Fruit fly (Drosophila melanogaster) whole organism, prepupa: ENCODE measurements around the gene CG11382.

ENCODE experiments used
- CG10669 ChIP-seq: fragments of 200-800 bp; sonication (Bioruptor generic); optimal IDR thresholded peaks from 3 replicates; lab custom pipeline; 2018; ENCODE audit warnings: missing biosample characterization, mild to moderate bottlenecking, missing genetic modification characterization, moderate library complexity
- CG11294 ChIP-seq: fragments of 200-800 bp; sonication (Bioruptor generic); IDR thresholded peaks from 2 replicates; pipeline ENCODE4 v1.3.6; 2022; ENCODE audit warnings: missing biosample characterization, missing genetic modification characterization
- CG15336 ChIP-seq: fragments of 200-800 bp; sonication (Bioruptor generic); IDR thresholded peaks from 2 replicates; pipeline ENCODE4 v1.3.6; 2022; ENCODE audit warnings: missing biosample characterization, missing genetic modification characterization
- CG3032 ChIP-seq: fragments of 200-800 bp; optimal IDR thresholded peaks from 2 replicates; lab custom pipeline; 2019; ENCODE audit warnings: missing biosample characterization, mild to moderate bottlenecking, missing genetic modification characterization, moderate library complexity
- CG31627 ChIP-seq: fragments of 200-800 bp; sonication (Bioruptor generic); optimal IDR thresholded peaks from 3 replicates; lab custom pipeline; 2016; ENCODE audit warnings: missing biosample characterization, missing genetic modification characterization
- CG32006 ChIP-seq: fragments of 200-800 bp; sonication (Bioruptor generic); optimal IDR thresholded peaks from 3 replicates; lab custom pipeline; 2017; ENCODE audit warnings: missing biosample characterization, mild to moderate bottlenecking, missing genetic modification characterization
- CG3919 ChIP-seq: fragments of 200-800 bp; sonication (Bioruptor generic); optimal IDR thresholded peaks from 3 replicates; lab custom pipeline; 2016; ENCODE audit warnings: missing biosample characterization, missing genetic modification characterization
- CG4318 ChIP-seq: fragments of 200-800 bp; sonication (Bioruptor generic); optimal IDR thresholded peaks from 3 replicates; lab custom pipeline; 2017; ENCODE audit warnings: missing biosample characterization, mild to moderate bottlenecking, missing genetic modification characterization
- CG6163 ChIP-seq: fragments of 200-800 bp; sonication (Bioruptor generic); IDR thresholded peaks from 3 replicates; pipeline ENCODE4 v1.3.6; 2022; ENCODE audit warnings: missing biosample characterization, missing genetic modification characterization
- CG6276 ChIP-seq: fragments of 200-800 bp; sonication (Bioruptor generic); optimal IDR thresholded peaks from 2 replicates; lab custom pipeline; 2017; ENCODE audit warnings: missing biosample characterization, mild to moderate bottlenecking, missing genetic modification characterization
- CG6792 ChIP-seq: fragments of 200-800 bp; sonication (Bioruptor generic); optimal IDR thresholded peaks from 3 replicates; lab custom pipeline; 2016; ENCODE audit warnings: missing biosample characterization, missing genetic modification characterization
- CG8119 ChIP-seq: fragments of 200-800 bp; sonication (Bioruptor generic); IDR thresholded peaks from 3 replicates; pipeline ENCODE4 v1.3.6; 2022; ENCODE audit warnings: missing biosample characterization, missing genetic modification characterization
- Eip78C ChIP-seq: fragments of 200-800 bp; sonication (Bioruptor generic); peaks from one replicate; lab custom pipeline; 2016; ENCODE audit warnings: missing biosample characterization, missing genetic modification characterization
- Eip93F ChIP-seq: fragments of 200-800 bp; sonication (Bioruptor generic); optimal IDR thresholded peaks from 2 replicates; lab custom pipeline; 2016; ENCODE audit warnings: missing biosample characterization, mild to moderate bottlenecking, missing genetic modification characterization
- Ets21C ChIP-seq: fragments of 200-800 bp; sonication (Bioruptor generic); optimal IDR thresholded peaks from 3 replicates; lab custom pipeline; 2016; ENCODE audit warnings: missing biosample characterization, missing genetic modification characterization
- Hr38 ChIP-seq: sonication (Bioruptor generic); optimal IDR thresholded peaks from 2 replicates; lab custom pipeline; 2016; ENCODE audit warnings: missing biosample characterization, missing genetic modification characterization
- Hr39 ChIP-seq: fragments of 200-800 bp; sonication (Bioruptor generic); optimal IDR thresholded peaks from 2 replicates; lab custom pipeline; 2016; ENCODE audit warnings: missing biosample characterization, missing genetic modification characterization
- Hr4 ChIP-seq: fragments of 200-800 bp; sonication (Bioruptor generic); optimal IDR thresholded peaks from 3 replicates; lab custom pipeline; 2016; ENCODE audit warnings: missing biosample characterization, missing genetic modification characterization
- Met ChIP-seq: fragments of 200-800 bp; sonication (Bioruptor generic); optimal IDR thresholded peaks from 3 replicates; lab custom pipeline; 2016; ENCODE audit warnings: missing biosample characterization, missing genetic modification characterization
- OdsH ChIP-seq: fragments of 200-800 bp; sonication (Bioruptor generic); optimal IDR thresholded peaks from 3 replicates; lab custom pipeline; 2016; ENCODE audit warnings: missing biosample characterization, missing genetic modification characterization
- Smox ChIP-seq: fragments of 200-800 bp; sonication (Bioruptor generic); optimal IDR thresholded peaks from 3 replicates; lab custom pipeline; 2016; ENCODE audit warnings: missing biosample characterization, missing genetic modification characterization
- Sox14 ChIP-seq: fragments of 200-800 bp; sonication (Bioruptor generic); optimal IDR thresholded peaks from 3 replicates; lab custom pipeline; 2016; ENCODE audit warnings: missing biosample characterization, missing genetic modification characterization
- Sox15 ChIP-seq: fragments of 200-800 bp; sonication (Bioruptor generic); optimal IDR thresholded peaks from 3 replicates; lab custom pipeline; 2016; ENCODE audit warnings: missing biosample characterization, missing genetic modification characterization
- achi ChIP-seq: fragments of 200-800 bp; sonication (Bioruptor generic); optimal IDR thresholded peaks from 3 replicates; lab custom pipeline; 2016; ENCODE audit warnings: missing biosample characterization, missing genetic modification characterization
- acj6 ChIP-seq: fragments of 200-800 bp; sonication (Bioruptor generic); optimal IDR thresholded peaks from 3 replicates; lab custom pipeline; 2016; ENCODE audit warnings: missing biosample characterization, missing genetic modification characterization
- cyc ChIP-seq: fragments of 200-800 bp; sonication (Bioruptor generic); optimal IDR thresholded peaks from 3 replicates; lab custom pipeline; 2016; ENCODE audit warnings: missing biosample characterization, missing genetic modification characterization
- dac ChIP-seq: fragments of 200-800 bp; sonication (Bioruptor generic); optimal IDR thresholded peaks from 2 replicates; lab custom pipeline; 2017; ENCODE audit warnings: missing biosample characterization, mild to moderate bottlenecking, missing genetic modification characterization
- dsx ChIP-seq: fragments of 200-800 bp; optimal IDR thresholded peaks from 3 replicates; lab custom pipeline; 2019; ENCODE audit warnings: missing biosample characterization, mild to moderate bottlenecking, missing genetic modification characterization, moderate library complexity; ENCODE audit not compliant: poor library complexity, severe bottlenecking
- eg ChIP-seq: fragments of 200-800 bp; sonication (Bioruptor generic); IDR thresholded peaks from 3 replicates; pipeline ENCODE4 v1.3.6; 2022; ENCODE audit warnings: missing biosample characterization, missing genetic modification characterization
- fd59A ChIP-seq: fragments of 200-800 bp; sonication (Bioruptor generic); optimal IDR thresholded peaks from 2 replicates; lab custom pipeline; 2017; ENCODE audit warnings: missing biosample characterization, mild to moderate bottlenecking, missing genetic modification characterization, missing genetic modification reagents
- fd85E ChIP-seq: fragments of 200-800 bp; sonication (Bioruptor generic); optimal IDR thresholded peaks from 3 replicates; lab custom pipeline; 2016; ENCODE audit warnings: missing biosample characterization, missing genetic modification characterization
- fkh ChIP-seq: fragments of 200-800 bp; sonication (Bioruptor generic); optimal IDR thresholded peaks from 3 replicates; lab custom pipeline; 2017; ENCODE audit warnings: missing biosample characterization, mild to moderate bottlenecking, missing genetic modification characterization, moderate library complexity
- pdm3 ChIP-seq: fragments of 200-800 bp; sonication (Bioruptor generic); optimal IDR thresholded peaks from 3 replicates; lab custom pipeline; 2016; ENCODE audit warnings: missing biosample characterization, missing genetic modification characterization
- salr ChIP-seq, 2 experiments: fragments of 200-800 bp; sonication (Bioruptor generic); optimal IDR thresholded peaks; 3 replicates each; lab custom pipeline; 2016 to 2018; ENCODE audit warnings: missing biosample characterization in 2 of 2, missing genetic modification characterization in 2 of 2, mild to moderate bottlenecking in 1 of 2
- spab ChIP-seq: fragments of 200-800 bp; sonication (Bioruptor generic); optimal IDR thresholded peaks from 2 replicates; lab custom pipeline; 2017; ENCODE audit warnings: missing biosample characterization, mild to moderate bottlenecking, missing genetic modification characterization, missing genetic modification reagents
- svp ChIP-seq: fragments of 200-800 bp; sonication (Bioruptor generic); peaks from one replicate; lab custom pipeline; 2016; ENCODE audit warnings: missing biosample characterization, missing genetic modification characterization
- topi ChIP-seq: fragments of 200-800 bp; sonication (Bioruptor generic); optimal IDR thresholded peaks from 3 replicates; lab custom pipeline; 2016; ENCODE audit warnings: missing biosample characterization, missing genetic modification characterization
- vri ChIP-seq: fragments of 200-800 bp; sonication (Bioruptor generic); optimal IDR thresholded peaks from 3 replicates; lab custom pipeline; 2016; ENCODE audit warnings: missing biosample characterization, mild to moderate bottlenecking, missing genetic modification characterization

CG11382 gene

DNA sequence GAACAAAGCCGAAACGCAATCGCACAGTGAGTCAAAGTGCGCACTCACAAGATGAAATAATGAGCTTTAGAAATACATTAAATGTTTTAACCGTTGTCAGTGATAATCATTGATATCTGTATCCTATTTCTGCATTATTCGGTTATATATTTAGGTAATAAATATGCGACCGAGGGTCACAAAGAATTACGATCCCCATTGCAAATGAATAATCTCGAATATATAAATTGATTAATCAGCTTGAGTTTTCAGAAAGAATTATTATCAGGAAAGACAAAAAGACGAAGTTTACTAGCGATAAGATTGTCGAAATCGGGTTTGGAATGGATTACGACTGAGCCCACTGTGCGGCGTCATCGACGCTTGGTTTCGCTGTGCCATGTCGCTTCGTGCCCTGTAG lies 38.8 kb upstream of the CG11382 start (continued):
- TF ChIP-seq pdm3, result peak; percentile 58
- no peak for TF ChIP-seq fd85E (GFP tag; lab: Kevin White, UChicago)
- TF ChIP-seq Hr39 (GFP tag; lab: Kevin White, UChicago), result peak; percentile 50
- TF ChIP-seq salr (GFP tag; optimal IDR thresholded peaks at IDR 0.05; lab: Kevin White, UChicago), result peak in 1 of 2 experiments; percentile 19
- TF ChIP-seq CG11294, result no peak
- TF ChIP-seq spab, result peak; percentile 50
- TF ChIP-seq CG3032, result peak; percentile 40
- peak; percentile 37 for TF ChIP-seq Eip93F
- TF ChIP-seq Smox, result peak; percentile 59
- no peak for TF ChIP-seq CG6163 (GFP tag; lab: Robert Waterston, UW)
- TF ChIP-seq fd59A (GFP tag; lab: Kevin White, UChicago), result no peak
- TF ChIP-seq CG8119 (GFP tag; lab: Robert Waterston, UW), result 0 out of 3 replicates have a peak, but pooled peaks have one; percentile 27
- TF ChIP-seq acj6 (GFP tag; lab: Kevin White, UChicago), result peak; percentile 47

DNA sequence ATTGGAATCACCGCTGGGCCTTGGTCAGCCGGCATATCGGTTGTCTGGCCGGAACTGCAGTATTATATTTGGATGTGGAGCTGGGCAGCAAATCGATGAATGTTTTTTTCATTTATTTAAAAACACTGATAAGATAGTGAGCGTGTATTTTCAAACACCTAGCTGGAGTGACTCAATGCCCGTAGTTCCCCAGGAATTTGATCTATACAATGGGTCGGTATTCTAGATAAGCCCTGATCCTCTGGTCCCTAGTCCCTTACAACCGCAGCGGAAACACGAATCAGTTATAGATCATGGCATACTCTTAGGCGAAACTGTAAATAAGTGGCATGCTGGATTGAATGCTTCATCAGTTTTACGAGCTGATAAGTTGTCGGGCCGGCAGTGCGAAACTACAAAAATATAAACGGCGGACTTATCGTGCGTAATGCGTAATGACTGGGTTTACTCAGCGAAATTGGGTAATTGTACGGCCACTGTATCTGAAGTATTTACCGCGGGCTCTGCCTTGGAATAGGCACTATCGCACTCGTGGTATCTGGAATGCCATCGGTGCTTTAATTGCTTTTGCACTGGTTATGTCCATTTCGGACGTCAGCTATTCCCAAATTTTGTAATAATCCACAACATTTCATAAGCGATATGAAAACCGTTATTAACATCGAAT lies 36.9 kb upstream of the CG11382 start:
- TF ChIP-seq vri (GFP tag; lab: Kevin White, UChicago) (peak; percentile 58), CG31627 (no peak), fkh (GFP tag; lab: Kevin White, UChicago) (peak; percentile 19), svp (GFP tag; lab: Kevin White, UChicago) (peak; percentile 44), Eip78C (GFP tag; lab: Kevin White, UChicago) (peak; percentile 36)
- TF ChIP-seq, all 60 proteins: peak for 4

- TF ChIP-seq dac (GFP tag; lab: Kevin White, UChicago) (no peak), CG11294 (no peak), Sox15 (no peak), cyc (GFP tag; lab: Kevin White, UChicago) (no peak), Eip78C (GFP tag; lab: Kevin White, UChicago) (no peak), achi (GFP tag; lab: Kevin White, UChicago) (no peak), Smox (no peak), CG6792 (GFP tag; lab: Kevin White, UChicago) (no peak), Sox14 (GFP tag; lab: Kevin White, UChicago) (no peak), pdm3 (no peak), Met (no peak), spab (no peak), Hr38 (GFP tag; lab: Kevin White, UChicago) (no peak), CG10669 (GFP tag; lab: Kevin White, UChicago) (no peak), dsx (GFP tag; lab: Kevin White, UChicago) (no peak), Ets21C (GFP tag; lab: Kevin White, UChicago) (no peak), CG3032 (no peak), CG3919 (no peak)
These were observed 36.2 kb upstream of the CG11382 start for dm6 chrX:1173564-1173963.

DNA sequence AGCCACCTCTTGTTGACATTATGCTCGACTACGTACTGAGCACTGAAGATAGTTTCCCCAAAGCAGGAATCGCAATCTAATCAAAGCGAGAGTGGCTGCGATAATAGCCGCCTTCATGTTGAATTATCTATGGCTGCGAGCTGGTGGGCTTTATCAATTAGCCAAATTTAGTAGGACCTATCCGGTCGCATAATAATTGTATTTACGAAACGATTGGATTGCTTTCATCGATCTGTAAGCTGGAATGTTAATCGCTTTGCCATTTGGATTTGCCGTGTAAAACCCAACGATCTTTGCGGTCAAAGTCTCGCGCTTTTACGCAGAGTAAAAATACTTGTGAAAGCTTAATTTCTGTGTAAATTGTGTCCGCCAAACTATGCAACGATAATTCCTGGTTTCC lies 33.8 kb upstream of the CG11382 start, which contains the start of gene CG11384:
TSS of gene CG11384 (minus strand) at position 43 of the 400 bp plus-strand sequence.
- peak; percentile 4 for TF ChIP-seq svp (GFP tag; lab: Kevin White, UChicago)
- TF ChIP-seq Ets21C (GFP tag; lab: Kevin White, UChicago), result no peak

DNA sequence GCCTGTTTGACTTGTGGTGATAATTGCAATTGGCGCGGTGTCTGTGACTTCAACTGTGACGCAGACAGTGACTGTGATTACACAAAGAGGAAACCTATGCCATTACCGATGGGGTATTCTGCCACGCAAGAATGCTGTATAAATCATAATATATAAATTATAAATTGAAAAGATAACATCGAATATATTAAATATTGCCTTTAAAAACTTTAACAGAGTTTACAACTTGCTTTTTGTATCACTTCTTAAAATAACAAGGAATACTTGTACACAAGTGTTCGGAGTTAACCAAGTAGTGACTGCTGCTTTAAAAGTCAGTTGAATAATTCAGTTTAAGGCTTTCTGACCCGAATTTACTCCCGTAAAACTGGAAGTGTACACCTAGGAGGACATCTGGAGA lies 29.9 kb upstream of the CG11382 start, which contains the start of gene CG11379:
TSS of gene CG11379 (plus strand) at position 301 of the 400 bp plus-strand sequence.
- TF ChIP-seq cyc (GFP tag; lab: Kevin White, UChicago), result no peak
- TF ChIP-seq svp (GFP tag; lab: Kevin White, UChicago), result peak; percentile 18
- TF ChIP-seq CG4318 (GFP tag; lab: Kevin White, UChicago), result no peak
- TF ChIP-seq vri (GFP tag; lab: Kevin White, UChicago), result no peak
- no peak for TF ChIP-seq Sox15

DNA sequence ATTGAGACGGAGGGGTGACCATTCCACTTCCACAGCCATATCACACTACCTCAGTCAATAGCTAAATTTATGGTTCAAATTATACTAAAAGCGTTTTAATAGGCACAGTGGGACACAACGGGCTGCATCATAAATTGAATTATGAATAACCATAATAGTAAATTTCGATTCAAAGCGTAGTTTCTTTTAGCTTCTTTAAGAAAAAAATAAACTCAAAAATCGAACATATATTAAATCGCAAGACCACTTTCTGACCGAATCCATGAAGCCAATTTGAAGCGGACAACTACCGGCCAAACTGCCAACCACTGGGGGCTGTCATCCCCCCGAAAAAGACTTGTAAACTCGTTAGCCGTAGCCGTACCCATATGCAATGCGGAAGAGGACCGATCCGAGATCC lies 28.9 kb upstream of the CG11382 start:
- TF ChIP-seq OdsH (GFP tag; lab: Kevin White, UChicago) (no peak), topi (no peak), dac (GFP tag; lab: Kevin White, UChicago) (no peak), CG6792 (GFP tag; lab: Kevin White, UChicago) (no peak), CG8119 (GFP tag; lab: Robert Waterston, UW) (peak; percentile 59; the same call in 2 of the 3 replicates), CG6163 (GFP tag; lab: Robert Waterston, UW) (no peak), CG6276 (GFP tag; lab: Kevin White, UChicago) (peak; percentile 18), achi (GFP tag; lab: Kevin White, UChicago) (no peak), eg (GFP tag; lab: Robert Waterston, UW) (0 out of 3 replicates have a peak, but pooled peaks have one; percentile 13), Hr4 (GFP tag; lab: Kevin White, UChicago) (peak; percentile 56), CG15336 (peak; percentile 46; the same call in 1 of the 2 replicates), CG32006 (peak; percentile 44), CG4318 (GFP tag; lab: Kevin White, UChicago) (peak; percentile 22)
